Fruit fly (Drosophila melanogaster): ENCODE data around the gene Elp4.

DNA sequence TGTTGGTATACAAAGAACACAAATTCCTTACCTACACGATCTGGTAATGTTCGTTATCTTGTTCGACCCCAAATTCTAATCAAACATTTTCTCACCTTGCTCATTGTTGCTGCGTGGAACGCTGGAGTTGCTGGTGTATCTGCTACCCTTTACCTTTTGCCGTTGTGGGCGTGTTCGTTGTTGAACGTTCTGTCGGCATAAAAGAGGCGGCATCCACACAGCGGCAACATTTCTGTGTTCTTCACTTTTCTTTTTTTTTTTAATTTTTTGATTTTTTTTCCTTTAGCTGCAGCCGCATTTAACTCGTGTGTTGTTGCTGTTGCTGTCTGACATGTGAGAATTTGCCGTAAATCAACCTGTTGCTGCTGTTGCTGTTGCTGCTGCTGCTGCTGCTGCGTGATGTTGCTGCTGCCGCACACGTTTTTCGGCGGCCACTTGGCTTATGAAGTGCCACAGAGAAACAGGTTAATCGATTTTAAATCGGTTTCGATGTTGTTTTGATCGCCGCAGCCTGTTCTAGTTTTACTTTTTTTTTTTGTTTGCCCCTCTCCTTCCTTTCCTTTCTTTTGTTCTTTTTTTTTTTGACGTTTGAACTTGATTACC is 34.1 kb upstream of the Elp4 start:
- no peak for TF ChIP-seq CG8319 (GFP tag; optimal IDR thresholded peaks at IDR 0.05)
- no peak for TF ChIP-seq Blimp-1 (GFP tag; optimal IDR thresholded peaks at IDR 0.05)
- TF ChIP-seq Ets21C (GFP tag; optimal IDR thresholded peaks at IDR 0.05) = no peak
- peak; percentile 60 for TF ChIP-seq Eip78C (GFP tag)
- TF ChIP-seq CG6276 (GFP tag; optimal IDR thresholded peaks at IDR 0.05) = no peak
- TF ChIP-seq acj6 (GFP tag; optimal IDR thresholded peaks at IDR 0.05) = no peak
- no peak for TF ChIP-seq CG11762 (GFP tag; optimal IDR thresholded peaks at IDR 0.05; ENCODE audit: insufficient read depth)
- no peak for TF ChIP-seq CG6792 (GFP tag; optimal IDR thresholded peaks at IDR 0.05)
- peak; percentile 7 for TF ChIP-seq achi (GFP tag; optimal IDR thresholded peaks at IDR 0.05)
- no peak for TF ChIP-seq esn (GFP tag; optimal IDR thresholded peaks at IDR 0.05)
- no peak for TF ChIP-seq CG16779 (tag; optimal IDR thresholded peaks at IDR 0.05)
